Worm (Caenorhabditis elegans): ENCODE data around the gene F17E9.2.

DNA sequence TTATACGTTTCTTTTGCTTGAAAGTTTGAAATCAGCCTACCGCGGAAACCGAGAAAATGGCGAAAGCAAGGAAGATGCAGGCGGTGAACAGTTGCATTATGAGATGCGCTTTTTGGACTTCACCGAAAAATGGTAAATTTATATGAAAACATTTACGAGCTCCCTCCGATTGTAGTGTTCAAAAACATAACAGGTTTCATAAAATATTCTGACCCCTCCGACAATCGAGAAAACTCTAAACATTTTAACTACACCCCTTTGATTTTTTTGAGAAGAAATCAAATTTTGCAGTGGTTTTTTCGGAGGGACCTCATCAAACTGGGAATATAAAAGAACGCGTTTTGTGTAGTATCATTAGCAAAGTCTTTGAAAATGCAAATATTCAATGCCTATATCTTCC is 8.6 kb upstream of the F17E9.2 start, which contains the start of the genes F17E9.18 and F17E9.15:
- TF ChIP-seq nhr-11 (tag; optimal IDR thresholded peaks at IDR 0.05) (no peak), unc-39 (tag; optimal IDR thresholded peaks at IDR 0.05) (no peak), mab-5 (tag; optimal IDR thresholded peaks at IDR 0.05) (no peak)

All from whole organism, L2 larva.